Fruit fly (Drosophila melanogaster): ENCODE data around the gene CG16753.

DNA sequence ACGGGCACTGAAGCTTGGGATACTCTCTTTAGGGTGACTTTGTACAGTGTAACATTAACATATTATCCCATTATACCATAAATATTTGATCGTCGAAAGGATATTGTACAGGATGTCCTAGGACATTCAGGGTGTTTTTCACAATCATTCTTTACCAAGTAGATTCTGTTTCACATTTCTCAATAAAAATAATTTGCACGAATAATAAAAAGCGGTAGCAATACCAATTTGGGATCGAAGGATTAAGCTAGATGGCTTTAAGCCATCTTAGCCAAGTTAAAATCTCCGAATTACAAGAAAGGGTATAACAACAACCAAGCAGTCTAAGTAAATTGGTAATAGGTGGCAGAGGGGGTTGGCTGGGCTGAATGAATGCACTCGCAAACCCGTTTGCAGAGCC lies 19.5 kb downstream of the CG16753 start:
- peak; percentile 1 for TF ChIP-seq rgr (GFP tag; optimal IDR thresholded peaks at IDR 0.05)
- TF ChIP-seq Mio (GFP tag; optimal IDR thresholded peaks at IDR 0.05), result no peak
- TF ChIP-seq ey (GFP tag; optimal IDR thresholded peaks at IDR 0.05), result peak; percentile 29
- TF ChIP-seq Abd-B (GFP tag; optimal IDR thresholded peaks at IDR 0.05), result no peak
- peak; percentile 2 for TF ChIP-seq psq (GFP tag; optimal IDR thresholded peaks at IDR 0.05)
- TF ChIP-seq usp (GFP tag; optimal IDR thresholded peaks at IDR 0.05), result no peak
- no peak for TF ChIP-seq GATAd (GFP tag; optimal IDR thresholded peaks at IDR 0.05)
- no peak for TF ChIP-seq Vsx2 (GFP tag; optimal IDR thresholded peaks at IDR 0.05; ENCODE audit: partially characterized antibody)
- TF ChIP-seq brk (GFP tag; optimal IDR thresholded peaks at IDR 0.05), result no peak
- no peak for TF ChIP-seq sv (GFP tag; optimal IDR thresholded peaks at IDR 0.05)
- no peak for TF ChIP-seq Hr83 (GFP tag; optimal IDR thresholded peaks at IDR 0.05; ENCODE audit: poor library complexity, severe bottlenecking)
- TF ChIP-seq dl (GFP tag; optimal IDR thresholded peaks at IDR 0.05; ENCODE audit: insufficient read depth in 1 of 2, partially characterized antibody in 2 of 2), result no peak
- TF ChIP-seq lola (GFP tag; optimal IDR thresholded peaks at IDR 0.05), result no peak
